Fruit fly (Drosophila melanogaster): ENCODE data around the gene Decay.

DNA sequence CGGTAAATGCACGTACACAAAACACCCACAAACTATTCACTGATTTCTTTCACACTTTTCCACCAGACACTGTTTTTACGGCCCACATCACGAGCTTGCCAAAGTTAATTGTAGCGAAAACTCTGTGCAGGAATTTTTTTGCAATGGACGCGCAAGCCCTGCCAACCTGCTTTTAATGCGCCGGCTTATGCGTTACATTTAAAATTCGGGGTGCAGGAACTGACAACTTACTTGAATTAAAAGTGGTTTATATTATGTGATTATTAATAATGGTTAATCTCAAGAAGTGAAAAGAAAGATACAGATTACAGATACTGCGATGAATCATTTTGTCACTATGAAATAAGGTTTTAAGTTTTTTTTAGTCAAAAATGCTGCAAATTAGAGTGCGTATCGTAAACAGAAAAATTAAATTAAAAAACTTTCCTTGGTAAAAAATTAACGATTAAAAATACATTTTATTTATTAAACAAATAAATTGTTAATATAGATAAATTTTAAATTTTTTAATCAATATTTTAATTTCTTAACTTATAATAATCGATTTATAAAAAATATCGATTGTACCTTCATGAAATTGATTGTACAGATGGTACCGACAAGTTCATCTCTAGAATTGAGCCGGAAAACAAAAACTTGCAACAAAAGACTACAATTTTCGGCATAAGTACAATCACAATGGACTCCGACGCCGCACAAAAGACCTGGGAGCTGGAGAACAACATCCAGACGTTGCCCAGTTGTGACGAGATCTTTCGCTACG, 31.2 kb downstream of the Decay start, which contains the start of the genes CG42232 and CSN5:
- TF ChIP-seq EcR (GFP tag; optimal IDR thresholded peaks at IDR 0.05) (no peak), rn (GFP tag; IDR thresholded peaks at IDR 0.05) (no peak), Ets98B (GFP tag; IDR thresholded peaks at IDR 0.05) (no peak), CG4496 (GFP tag; IDR thresholded peaks at IDR 0.05) (no peak), CG14655 (GFP tag; optimal IDR thresholded peaks at IDR 0.05) (no peak), CG10348 (GFP tag; IDR thresholded peaks at IDR 0.05) (no peak), Snoo (tag; optimal IDR thresholded peaks at IDR 0.05) (no peak), D1 (tag; optimal IDR thresholded peaks at IDR 0.05) (no peak), CG8159 (tag; optimal IDR thresholded peaks at IDR 0.05) (no peak), Pif1B (GFP tag; optimal IDR thresholded peaks at IDR 0.05) (no peak), CG8301 (tag; optimal IDR thresholded peaks at IDR 0.05) (no peak), CG13204 (GFP tag; optimal IDR thresholded peaks at IDR 0.05) (no peak), CG12605 (GFP tag; IDR thresholded peaks at IDR 0.05) (no peak), CG32121 (GFP tag; IDR thresholded peaks at IDR 0.05) (no peak)

Measured in whole organism, pupa.